Fruit fly (Drosophila melanogaster) whole organism, embryonic: ENCODE data around the gene dachs.
A peak's percentile ranks its signal among the peaks of the same experiment; 100 is the strongest.

Source experiments
- CG17359 ChIP-seq: fragments of 200-800 bp; sonication (Bioruptor generic); optimal IDR thresholded peaks from 3 replicates; lab custom pipeline; 2018; ENCODE audit warnings: missing biosample characterization, mild to moderate bottlenecking, missing genetic modification characterization, moderate library complexity
- CG17385 ChIP-seq: fragments of 200-800 bp; sonication (Bioruptor generic); optimal IDR thresholded peaks from 3 replicates; lab custom pipeline; 2018; ENCODE audit warnings: missing biosample characterization, mild to moderate bottlenecking, missing genetic modification characterization
- Doc3 ChIP-seq: fragments of 200-800 bp; sonication (Bioruptor generic); IDR thresholded peaks from 3 replicates; pipeline ENCODE4 v1.3.6; 2022; ENCODE audit warnings: missing biosample characterization, missing genetic modification characterization; ENCODE audit not compliant: partially characterized antibody

dm6 chr2L:8464107-8464582 is 2.5 kb upstream of the dachs start, which contains the start of gene prg:
- TF ChIP-seq CG17359 (tag; lab: Kevin White, UChicago) (peak; percentile 54), Doc3 (peak; percentile 98), CG17385 (GFP tag; lab: Kevin White, UChicago) (peak; percentile 66)
